Worm (Caenorhabditis elegans) whole organism, L1 larva: Measurements from ENCODE around the gene K09F5.6.

Source experiments
- C04F5.9 ChIP-seq: sonication (generic microtip); optimal IDR thresholded peaks from 2 replicates; lab custom pipeline; 2016; ENCODE audit warnings: missing genetic modification characterization, missing compliant biosample characterization
- C16A3.4 ChIP-seq: fragments of 150-350 bp; optimal IDR thresholded peaks from 2 replicates; lab custom pipeline; 2014; ENCODE audit warnings: missing biosample characterization, missing genetic modification characterization
- Y116A8C.19 ChIP-seq: sonication (generic microtip); optimal IDR thresholded peaks from 2 replicates; lab custom pipeline; 2016; ENCODE audit warnings: missing compliant biosample characterization, missing genetic modification characterization, borderline replicate concordance
- aha-1 ChIP-seq: fragments of 150-350 bp; optimal IDR thresholded peaks from 2 replicates; lab custom pipeline; 2014; ENCODE audit warnings: missing biosample characterization, missing genetic modification characterization
- dpl-1 ChIP-seq, 3 experiments: fragments of 150-350 bp in 2 of 3; sonication (generic microtip) in 1 of 3; optimal IDR thresholded peaks; 2 replicates each; lab custom pipeline; 2014 to 2017; ENCODE audit warnings: missing biosample characterization in 3 of 3, missing genetic modification characterization in 3 of 3, missing genetic modification reagents in 3 of 3
- dsc-1 ChIP-seq: sonication (generic microtip); optimal IDR thresholded peaks from 2 replicates; lab custom pipeline; 2016; ENCODE audit warnings: mild to moderate bottlenecking, missing genetic modification characterization, missing compliant biosample characterization
- efl-1 ChIP-seq, 4 experiments: fragments of 150-350 bp; optimal IDR thresholded peaks in 3 of 4; peaks in 1 of 4; 1 replicate in 1 of 4; 2 replicates in 3 of 4; lab custom pipeline; 2014; ENCODE audit warnings: missing biosample characterization in 2 of 4, missing genetic modification characterization in 2 of 4, missing genetic modification reagents in 2 of 4
- elt-3 ChIP-seq, 6 experiments: fragments of 150-350 bp in 1 of 6; sonication (generic microtip); optimal IDR thresholded peaks; 2 replicates each; lab custom pipeline; 2017 to 2018; ENCODE audit warnings: missing biosample characterization in 6 of 6, missing genetic modification characterization in 6 of 6, inconsistent platforms in 1 of 6
- fkh-10 ChIP-seq: sonication (generic microtip); optimal IDR thresholded peaks from 2 replicates; lab custom pipeline; 2017; ENCODE audit warnings: missing biosample characterization, missing genetic modification reagents, missing genetic modification characterization
- fkh-8 ChIP-seq: sonication (generic microtip); optimal IDR thresholded peaks from 2 replicates; lab custom pipeline; 2016; ENCODE audit warnings: mild to moderate bottlenecking, missing genetic modification characterization, missing compliant biosample characterization
- grh-1 ChIP-seq: fragments of 200-800 bp; sonication (Bioruptor generic); IDR thresholded peaks from 2 replicates; pipeline ENCODE4 v1.3.6; 2022; ENCODE audit warnings: missing genetic modification reagents, missing genetic modification characterization, missing compliant biosample characterization
- isw-1 ChIP-seq: fragments of 200-800 bp; sonication (Bioruptor generic); IDR thresholded peaks from 2 replicates; pipeline ENCODE4 v1.3.6; 2022; ENCODE audit warnings: missing genetic modification characterization, missing compliant biosample characterization
- jun-1 ChIP-seq: fragments of 150-350 bp; optimal IDR thresholded peaks from 2 replicates; lab custom pipeline; 2014; ENCODE audit warnings: missing biosample characterization, missing genetic modification reagents, missing genetic modification characterization
- lin-14 ChIP-seq: fragments of 200-800 bp; sonication (Bioruptor generic); optimal IDR thresholded peaks from 2 replicates; lab custom pipeline; 2018; ENCODE audit warnings: mild to moderate bottlenecking, missing genetic modification characterization, moderate library complexity, missing compliant biosample characterization
- lin-39 ChIP-seq: fragments of 150-350 bp; optimal IDR thresholded peaks from 2 replicates; lab custom pipeline; 2014; ENCODE audit warnings: missing biosample characterization, missing genetic modification reagents, missing genetic modification characterization
- lsy-2 ChIP-seq, 2 experiments: fragments of 150-350 bp; optimal IDR thresholded peaks; 2 replicates each; lab custom pipeline; 2014; ENCODE audit warnings: missing biosample characterization in 2 of 2, missing genetic modification characterization in 2 of 2
- mab-9 ChIP-seq: fragments of 200-800 bp; sonication (Bioruptor generic); IDR thresholded peaks from 2 replicates; pipeline ENCODE4 v1.3.6; 2022; ENCODE audit warnings: missing genetic modification reagents, missing genetic modification characterization, missing compliant biosample characterization
- mdl-1 ChIP-seq, 2 experiments: fragments of 150-350 bp; optimal IDR thresholded peaks; 2 replicates each; lab custom pipeline; 2014 to 2017; ENCODE audit warnings: missing biosample characterization in 2 of 2, missing genetic modification characterization in 2 of 2, inconsistent platforms in 1 of 2
- mef-2 ChIP-seq: fragments of 150-350 bp; optimal IDR thresholded peaks from 2 replicates; lab custom pipeline; 2014; ENCODE audit warnings: missing biosample characterization, missing genetic modification characterization
- nhr-12 ChIP-seq: sonication (generic microtip); optimal IDR thresholded peaks from 2 replicates; lab custom pipeline; 2017; ENCODE audit warnings: missing biosample characterization, missing genetic modification characterization
- nhr-19 ChIP-seq: fragments of 200-800 bp; sonication (Bioruptor generic); conservative IDR thresholded peaks from 2 replicates; pipeline ENCODE4 v1.3.6; 2022; ENCODE audit warnings: missing genetic modification characterization, missing compliant biosample characterization
- nhr-20 ChIP-seq: sonication (generic microtip); optimal IDR thresholded peaks from 2 replicates; lab custom pipeline; 2016; ENCODE audit warnings: mild to moderate bottlenecking, missing genetic modification characterization, missing compliant biosample characterization
- nhr-47 ChIP-seq: sonication (generic microtip); optimal IDR thresholded peaks from 2 replicates; lab custom pipeline; 2016; ENCODE audit warnings: mild to moderate bottlenecking, missing genetic modification characterization, moderate library complexity, missing compliant biosample characterization
- nhr-71 ChIP-seq: sonication (generic microtip); optimal IDR thresholded peaks from 2 replicates; lab custom pipeline; 2016; ENCODE audit warnings: mild to moderate bottlenecking, missing genetic modification characterization, moderate library complexity, missing compliant biosample characterization
- nhr-84 ChIP-seq: sonication (generic microtip); optimal IDR thresholded peaks from 2 replicates; lab custom pipeline; 2017; ENCODE audit warnings: missing biosample characterization, missing genetic modification characterization
- pag-3 ChIP-seq: sonication (generic microtip); optimal IDR thresholded peaks from 2 replicates; lab custom pipeline; 2017; ENCODE audit warnings: missing genetic modification characterization, mild to moderate bottlenecking, missing compliant biosample characterization, antibody characterized with exemption, borderline replicate concordance; ENCODE audit not compliant: insufficient read depth
- pax-3 ChIP-seq: fragments of 200-800 bp; sonication (Bioruptor generic); optimal IDR thresholded peaks from 2 replicates; lab custom pipeline; 2018; ENCODE audit warnings: mild to moderate bottlenecking, missing genetic modification characterization, moderate library complexity, missing compliant biosample characterization
- rnt-1 ChIP-seq: sonication (generic microtip); optimal IDR thresholded peaks from 2 replicates; lab custom pipeline; 2016; ENCODE audit warnings: mild to moderate bottlenecking, missing genetic modification characterization, moderate library complexity, missing compliant biosample characterization
- snu-23 ChIP-seq: sonication (generic microtip); optimal IDR thresholded peaks from 2 replicates; lab custom pipeline; 2016; ENCODE audit warnings: missing genetic modification characterization, missing compliant biosample characterization
- sptf-1 ChIP-seq: fragments of 150-350 bp; optimal IDR thresholded peaks from 2 replicates; lab custom pipeline; 2014; ENCODE audit warnings: missing biosample characterization, missing genetic modification characterization
- tbx-2 ChIP-seq: sonication (generic microtip); optimal IDR thresholded peaks from 2 replicates; lab custom pipeline; 2016; ENCODE audit warnings: missing genetic modification characterization, missing compliant biosample characterization
- tlp-1 ChIP-seq: fragments of 150-350 bp; optimal IDR thresholded peaks from 2 replicates; lab custom pipeline; 2014; ENCODE audit warnings: missing biosample characterization, missing genetic modification characterization
- unc-130 ChIP-seq: fragments of 150-350 bp; optimal IDR thresholded peaks from 2 replicates; lab custom pipeline; 2017; ENCODE audit warnings: missing biosample characterization, missing genetic modification characterization, inconsistent platforms
- ztf-11 ChIP-seq, 2 experiments: sonication (generic microtip); optimal IDR thresholded peaks; 2 replicates each; lab custom pipeline; 2016 to 2017; ENCODE audit warnings: missing genetic modification characterization in 2 of 2, missing biosample characterization in 1 of 2, missing compliant biosample characterization in 1 of 2
- ztf-4 ChIP-seq: fragments of 150-350 bp; optimal IDR thresholded peaks from 2 replicates; lab custom pipeline; 2014; ENCODE audit warnings: missing biosample characterization, missing genetic modification characterization

K09F5.6 gene

ce11 chrX:7703863-7704262 lies 15.2 kb upstream of the K09F5.6 start:
- no peak for TF ChIP-seq efl-1 (optimal IDR thresholded peaks at IDR 0.05; lab: Kevin White, UChicago)
- peak in 1 of 2 experiments; percentile 51 for TF ChIP-seq efl-1 (GFP tag; optimal IDR thresholded peaks at IDR 0.05 in 1 of 2; lab: Kevin White, UChicago)
- TF ChIP-seq grh-1 = no peak
- TF ChIP-seq, all 84 proteins: peak for 1

- TF ChIP-seq isw-1 (GFP tag; lab: Robert Waterston, UW) = no peak
- no peak for TF ChIP-seq efl-1 (optimal IDR thresholded peaks at IDR 0.05; lab: Kevin White, UChicago)
- peak in 1 of 2 experiments; percentile 49 for TF ChIP-seq efl-1 (GFP tag; optimal IDR thresholded peaks at IDR 0.05 in 1 of 2; lab: Kevin White, UChicago)
These were observed 12.0 kb upstream of the K09F5.6 start, which contains the start of gene kvs-1 for ce11 chrX:7707031-7707430. TSS of gene kvs-1 (minus strand) at chrX:7707131.

ce11 chrX:7710187-7710586 lies 8.9 kb upstream of the K09F5.6 start:
- peak; percentile 57 for TF ChIP-seq lin-14 (GFP tag; lab: Kevin White, UChicago)
- peak; percentile 44 for TF ChIP-seq fkh-8 (tag; lab: Kevin White, UChicago)
- 0 out of 2 replicates have a peak, but pooled peaks have one; percentile 30 for TF ChIP-seq mab-9 (GFP tag; lab: Robert Waterston, UW)
- TF ChIP-seq nhr-47 (tag; lab: Kevin White, UChicago) = no peak
- TF ChIP-seq tbx-2 (tag; lab: Kevin White, UChicago) = no peak

ce11 chrX:7710643-7711042 lies 8.4 kb upstream of the K09F5.6 start, which contains the start of gene K09F5.4:
TSS of gene K09F5.4 (minus strand) at chrX:7710743.
- no peak for TF ChIP-seq elt-3 (tag; optimal IDR thresholded peaks at IDR 0.05; lab: Kevin White, UChicago)
- no peak for TF ChIP-seq efl-1 (optimal IDR thresholded peaks at IDR 0.05; lab: Kevin White, UChicago)
- TF ChIP-seq efl-1 (GFP tag; optimal IDR thresholded peaks at IDR 0.05 in 1 of 2; lab: Kevin White, UChicago) = no peak
- TF ChIP-seq pax-3 (tag; lab: Kevin White, UChicago) = no peak
- TF ChIP-seq nhr-19 (GFP tag; lab: Robert Waterston, UW) = no peak
- TF ChIP-seq nhr-12 (tag; lab: Kevin White, UChicago) = no peak
- TF ChIP-seq ztf-11 (tag; optimal IDR thresholded peaks at IDR 0.05; lab: Kevin White, UChicago) = no peak
- no peak for TF ChIP-seq pag-3 (tag; lab: Kevin White, UChicago)
- no peak for TF ChIP-seq aha-1 (tag; lab: Kevin White, UChicago)
- no peak for TF ChIP-seq sptf-1 (tag; lab: Kevin White, UChicago)
- no peak for TF ChIP-seq lin-14 (GFP tag; lab: Kevin White, UChicago)
- TF ChIP-seq Y116A8C.19 (tag; lab: Kevin White, UChicago) = no peak
- no peak for TF ChIP-seq mef-2 (tag; lab: Kevin White, UChicago)
- no peak for TF ChIP-seq C04F5.9 (tag; lab: Kevin White, UChicago)
- TF ChIP-seq mab-9 (GFP tag; lab: Robert Waterston, UW) = no peak
- TF ChIP-seq dpl-1 (GFP tag; optimal IDR thresholded peaks at IDR 0.05; lab: Kevin White, UChicago) = no peak
- TF ChIP-seq ztf-4 = no peak

- TF ChIP-seq fkh-10 (GFP tag; lab: Kevin White, UChicago) (no peak), lin-14 (GFP tag; lab: Kevin White, UChicago) (peak; percentile 37)
These were observed 6.2 kb upstream of the K09F5.6 start for ce11 chrX:7712887-7713286.

ce11 chrX:7715463-7715862 lies 3.6 kb upstream of the K09F5.6 start:
- TF ChIP-seq jun-1 (tag; lab: Kevin White, UChicago) = no peak
- no peak for TF ChIP-seq tlp-1 (tag; lab: Kevin White, UChicago)
- no peak for TF ChIP-seq nhr-84 (tag; lab: Kevin White, UChicago)
- no peak for TF ChIP-seq C16A3.4 (tag; lab: Kevin White, UChicago)
- peak; percentile 32 for TF ChIP-seq snu-23 (GFP tag; lab: Kevin White, UChicago)
- TF ChIP-seq nhr-19 (GFP tag; lab: Robert Waterston, UW) = peak; percentile 52
- no peak for TF ChIP-seq lin-39
- peak; percentile 68 for TF ChIP-seq rnt-1 (tag; lab: Kevin White, UChicago)
- no peak for TF ChIP-seq nhr-12 (tag; lab: Kevin White, UChicago)
- TF ChIP-seq lsy-2 (tag; optimal IDR thresholded peaks at IDR 0.05; lab: Kevin White, UChicago) = peak in 1 of 2 experiments; percentile 41
- TF ChIP-seq efl-1 (optimal IDR thresholded peaks at IDR 0.05; lab: Kevin White, UChicago) = no peak
- no peak for TF ChIP-seq efl-1 (GFP tag; optimal IDR thresholded peaks at IDR 0.05 in 1 of 2; lab: Kevin White, UChicago)
- peak; percentile 78 for TF ChIP-seq lin-14 (GFP tag; lab: Kevin White, UChicago)
- peak; percentile 38 for TF ChIP-seq nhr-20 (tag; lab: Kevin White, UChicago)
- TF ChIP-seq C04F5.9 (tag; lab: Kevin White, UChicago) = no peak
- TF ChIP-seq tbx-2 (tag; lab: Kevin White, UChicago) = peak; percentile 19
- peak; percentile 56 for TF ChIP-seq unc-130
- peak; percentile 17 for TF ChIP-seq dsc-1
- no peak for TF ChIP-seq fkh-8 (tag; lab: Kevin White, UChicago)
- no peak for TF ChIP-seq pag-3 (tag; lab: Kevin White, UChicago)
- peak; percentile 78 for TF ChIP-seq nhr-71 (tag; lab: Kevin White, UChicago)
- peak in 1 of 2 experiments; percentile 25 for TF ChIP-seq mdl-1 (tag; optimal IDR thresholded peaks at IDR 0.05; lab: Kevin White, UChicago)
